Worm (Caenorhabditis elegans): ENCODE measurements around the gene tsen-34.

DNA sequence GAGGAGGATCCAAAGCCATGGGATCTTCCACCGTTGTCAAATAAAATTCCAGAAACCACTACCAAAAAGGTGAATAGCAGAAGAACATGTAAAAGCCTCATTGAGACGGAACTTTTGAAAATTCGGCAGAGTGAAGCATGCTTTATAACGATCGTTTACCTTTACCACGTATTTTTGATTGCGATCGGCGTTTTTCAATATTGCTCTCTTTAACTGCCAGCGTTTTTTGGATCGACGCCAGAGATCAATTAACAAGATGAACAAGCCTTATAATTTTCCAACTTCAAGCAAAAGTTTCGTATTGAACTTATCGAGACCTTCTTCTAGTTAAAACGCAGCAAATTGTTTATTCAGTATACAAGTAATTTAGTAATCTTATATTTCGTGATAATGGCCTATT lies 39.2 kb upstream of the tsen-34 start, which contains the start of gene F49F1.10:
- TF ChIP-seq tbx-11 (GFP tag; IDR thresholded peaks at IDR 0.05) (no peak), B0310.2 (tag; optimal IDR thresholded peaks at IDR 0.05) (no peak), pes-1 (GFP tag; IDR thresholded peaks at IDR 0.05) (no peak)

All from whole organism, early embryonic.